Fruit fly (Drosophila melanogaster) whole organism, embryonic: ENCODE results near the gene dock.

Source experiments
- Bdp1 ChIP-seq: fragments of 200-800 bp; sonication (Bioruptor generic); optimal IDR thresholded peaks from 3 replicates; lab custom pipeline; 2016; ENCODE audit warnings: missing biosample characterization, missing genetic modification characterization
- CG10147 ChIP-seq: fragments of 200-800 bp; sonication (Bioruptor generic); optimal IDR thresholded peaks from 2 replicates; lab custom pipeline; 2019; ENCODE audit warnings: missing biosample characterization, mild to moderate bottlenecking, missing genetic modification characterization, moderate library complexity
- CG10209 ChIP-seq: fragments of 200-800 bp; sonication (Bioruptor generic); optimal IDR thresholded peaks from 3 replicates; lab custom pipeline; 2017; ENCODE audit warnings: missing biosample characterization, mild to moderate bottlenecking, missing genetic modification characterization, missing genetic modification reagents
- CG11504 ChIP-seq: fragments of 200-800 bp; sonication (Bioruptor generic); optimal IDR thresholded peaks from 3 replicates; lab custom pipeline; 2019; ENCODE audit warnings: missing biosample characterization, mild to moderate bottlenecking, missing genetic modification characterization, moderate library complexity
- CG11696 ChIP-seq: fragments of 200-800 bp; sonication (Bioruptor generic); IDR thresholded peaks from 2 replicates; pipeline ENCODE4 v1.3.6; 2022; ENCODE audit warnings: missing biosample characterization, missing genetic modification characterization
- CG12104 ChIP-seq: fragments of 200-800 bp; sonication (Bioruptor generic); optimal IDR thresholded peaks from 3 replicates; lab custom pipeline; 2016; ENCODE audit warnings: missing biosample characterization, missing genetic modification characterization
- CG12299 ChIP-seq: fragments of 200-800 bp; sonication (Bioruptor generic); optimal IDR thresholded peaks from 2 replicates; lab custom pipeline; 2018; ENCODE audit warnings: missing biosample characterization, mild to moderate bottlenecking, missing genetic modification characterization
- CG13287 ChIP-seq: fragments of 200-800 bp; sonication (Bioruptor generic); IDR thresholded peaks from 2 replicates; pipeline ENCODE4 v1.3.6; 2022; ENCODE audit warnings: missing biosample characterization, missing genetic modification characterization; ENCODE audit not compliant: partially characterized antibody
- CG14050 ChIP-seq: fragments of 200-800 bp; sonication (Bioruptor generic); IDR thresholded peaks from 3 replicates; pipeline ENCODE4 v1.3.6; 2022; ENCODE audit warnings: missing biosample characterization, missing genetic modification characterization
- CG1647 ChIP-seq: fragments of 200-800 bp; sonication (Bioruptor generic); optimal IDR thresholded peaks from 3 replicates; lab custom pipeline; 2016; ENCODE audit warnings: missing biosample characterization, missing genetic modification characterization
- CG17186 ChIP-seq: fragments of 200-800 bp; sonication (Bioruptor generic); optimal IDR thresholded peaks from 3 replicates; lab custom pipeline; 2017; ENCODE audit warnings: missing biosample characterization, missing genetic modification reagents, missing genetic modification characterization
- CG17359 ChIP-seq: fragments of 200-800 bp; sonication (Bioruptor generic); optimal IDR thresholded peaks from 3 replicates; lab custom pipeline; 2018; ENCODE audit warnings: missing biosample characterization, mild to moderate bottlenecking, missing genetic modification characterization, moderate library complexity
- CG2199 ChIP-seq: fragments of 200-800 bp; sonication (Bioruptor generic); IDR thresholded peaks from 3 replicates; pipeline ENCODE4 v1.3.6; 2022; ENCODE audit warnings: missing biosample characterization, missing genetic modification characterization
- CG2875 ChIP-seq: fragments of 200-800 bp; sonication (Bioruptor generic); optimal IDR thresholded peaks from 2 replicates; lab custom pipeline; 2017; ENCODE audit warnings: missing biosample characterization, mild to moderate bottlenecking, missing genetic modification characterization, missing genetic modification reagents
- CG34224 ChIP-seq: fragments of 200-800 bp; sonication (Bioruptor generic); IDR thresholded peaks from 3 replicates; pipeline ENCODE4 v1.3.6; 2022; ENCODE audit warnings: missing biosample characterization, missing genetic modification characterization; ENCODE audit not compliant: partially characterized antibody
- CG3995 ChIP-seq: fragments of 200-800 bp; sonication (Bioruptor generic); optimal IDR thresholded peaks from 3 replicates; lab custom pipeline; 2016; ENCODE audit warnings: missing biosample characterization, missing genetic modification characterization
- CG4854 ChIP-seq: fragments of 200-800 bp; sonication (Bioruptor generic); optimal IDR thresholded peaks from 2 replicates; lab custom pipeline; 2016; ENCODE audit warnings: missing biosample characterization, missing genetic modification characterization, inconsistent platforms
- CG7556 ChIP-seq: fragments of 200-800 bp; sonication (Bioruptor generic); optimal IDR thresholded peaks from 2 replicates; lab custom pipeline; 2017; ENCODE audit warnings: missing biosample characterization, mild to moderate bottlenecking, missing genetic modification characterization
- CG9797 ChIP-seq: fragments of 200-800 bp; sonication (Bioruptor generic); optimal IDR thresholded peaks from 3 replicates; lab custom pipeline; 2018; ENCODE audit warnings: missing biosample characterization, mild to moderate bottlenecking, missing genetic modification characterization
- CrebB ChIP-seq: fragments of 200-800 bp; sonication (Bioruptor generic); optimal IDR thresholded peaks from 3 replicates; lab custom pipeline; 2018; ENCODE audit warnings: missing biosample characterization, mild to moderate bottlenecking, missing genetic modification characterization
- Dek ChIP-seq: fragments of 200-800 bp; sonication (Bioruptor generic); optimal IDR thresholded peaks from 3 replicates; lab custom pipeline; 2019; ENCODE audit warnings: missing biosample characterization, mild to moderate bottlenecking, missing genetic modification characterization, moderate library complexity
- Dfd ChIP-seq, 2 experiments: fragments of >200 bp; optimal IDR thresholded peaks; 2 replicates each; lab custom pipeline; 2017; ENCODE audit warnings: missing biosample characterization in 2 of 2, missing genetic modification characterization in 2 of 2
- Gsc ChIP-seq: fragments of 200-800 bp; sonication (Bioruptor generic); IDR thresholded peaks from 2 replicates; pipeline ENCODE4 v1.3.6; 2022; ENCODE audit warnings: missing biosample characterization, missing genetic modification characterization
- Hmx ChIP-seq: fragments of 200-800 bp; sonication (Bioruptor generic); optimal IDR thresholded peaks from 2 replicates; lab custom pipeline; 2016; ENCODE audit warnings: missing biosample characterization, missing genetic modification characterization
- Hr51 ChIP-seq, 2 experiments: fragments of 200-800 bp; sonication (Bioruptor generic); optimal IDR thresholded peaks; 2 replicates in 1 of 2; 3 replicates in 1 of 2; lab custom pipeline; 2016 to 2018; ENCODE audit warnings: missing biosample characterization in 2 of 2, missing genetic modification characterization in 2 of 2, mild to moderate bottlenecking in 1 of 2, moderate library complexity in 1 of 2
- Med ChIP-seq: fragments of 200-800 bp; sonication (Bioruptor generic); peaks from one replicate; lab custom pipeline; 2016; ENCODE audit warnings: missing biosample characterization, missing genetic modification characterization, mild to moderate bottlenecking, inconsistent platforms, moderate library complexity
- Nf-YC ChIP-seq: fragments of 200-800 bp; optimal IDR thresholded peaks from 3 replicates; lab custom pipeline; 2019; ENCODE audit warnings: missing biosample characterization, mild to moderate bottlenecking, missing genetic modification characterization, moderate library complexity
- Poxn ChIP-seq: fragments of 200-800 bp; sonication (Bioruptor generic); IDR thresholded peaks from 2 replicates; pipeline ENCODE4 v1.3.6; 2022; ENCODE audit warnings: missing biosample characterization, missing genetic modification characterization
- Sox100B ChIP-seq: fragments of 200-800 bp; sonication (Bioruptor generic); optimal IDR thresholded peaks from 3 replicates; lab custom pipeline; 2018; ENCODE audit warnings: missing biosample characterization, mild to moderate bottlenecking, missing genetic modification characterization
- Taf1 ChIP-seq: fragments of 200-800 bp; sonication (Bioruptor generic); IDR thresholded peaks from 2 replicates; pipeline ENCODE4 v1.3.6; 2022; ENCODE audit warnings: missing biosample characterization, missing genetic modification characterization
- bab2 ChIP-seq: fragments of 200-800 bp; sonication (Bioruptor generic); optimal IDR thresholded peaks from 2 replicates; lab custom pipeline; 2016; ENCODE audit warnings: missing biosample characterization, missing genetic modification characterization
- bsh ChIP-seq, 2 experiments: fragments of 200-800 bp; sonication (Bioruptor generic); optimal IDR thresholded peaks; 2 replicates each; lab custom pipeline; 2017 to 2018; ENCODE audit warnings: mild to moderate bottlenecking in 2 of 2, missing biosample characterization in 2 of 2, missing genetic modification characterization in 2 of 2, moderate library complexity in 1 of 2
- cg ChIP-seq: fragments of 200-800 bp; sonication (Bioruptor generic); optimal IDR thresholded peaks from 3 replicates; lab custom pipeline; 2019; ENCODE audit warnings: missing biosample characterization, mild to moderate bottlenecking, missing genetic modification characterization, moderate library complexity
- chm ChIP-seq: fragments of 200-800 bp; sonication (Bioruptor generic); IDR thresholded peaks from 2 replicates; pipeline ENCODE4 v1.3.6; 2022; ENCODE audit warnings: missing biosample characterization, missing genetic modification characterization
- fd102C ChIP-seq: fragments of 200-800 bp; sonication (Bioruptor generic); optimal IDR thresholded peaks from 2 replicates; lab custom pipeline; 2018; ENCODE audit warnings: missing biosample characterization, mild to moderate bottlenecking, missing genetic modification characterization, moderate library complexity
- gce ChIP-seq: fragments of 200-800 bp; sonication (Bioruptor generic); IDR thresholded peaks from 3 replicates; pipeline ENCODE4 v1.3.6; 2022; ENCODE audit warnings: missing biosample characterization, missing genetic modification characterization
- ind ChIP-seq: fragments of 200-800 bp; sonication (Bioruptor generic); optimal IDR thresholded peaks from 3 replicates; lab custom pipeline; 2016; ENCODE audit warnings: missing biosample characterization, missing genetic modification characterization
- lab ChIP-seq: fragments of 200-800 bp; sonication (Bioruptor generic); optimal IDR thresholded peaks from 3 replicates; lab custom pipeline; 2017; ENCODE audit warnings: missing biosample characterization, missing genetic modification characterization, mild to moderate bottlenecking, moderate library complexity, missing genetic modification reagents
- lmd ChIP-seq: fragments of 200-800 bp; sonication (Bioruptor generic); IDR thresholded peaks from 2 replicates; pipeline ENCODE4 v1.3.6; 2022; ENCODE audit warnings: missing biosample characterization, missing genetic modification characterization
- nmo ChIP-seq: fragments of 200-800 bp; sonication (Bioruptor generic); optimal IDR thresholded peaks from 2 replicates; lab custom pipeline; 2018; ENCODE audit warnings: missing biosample characterization, mild to moderate bottlenecking, missing genetic modification characterization, moderate library complexity
- onecut ChIP-seq: fragments of 200-800 bp; sonication (Bioruptor generic); IDR thresholded peaks from 2 replicates; pipeline ENCODE4 v1.3.6; 2022; ENCODE audit warnings: missing biosample characterization, missing genetic modification characterization
- p53 ChIP-seq: fragments of 200-800 bp; sonication (Bioruptor generic); optimal IDR thresholded peaks from 2 replicates; lab custom pipeline; 2016; ENCODE audit warnings: missing biosample characterization, missing genetic modification characterization
- pan ChIP-seq, 4 experiments: fragments of >200 bp in 3 of 4; fragments of 200-800 bp in 1 of 4; sonication (Bioruptor generic) in 1 of 4; optimal IDR thresholded peaks in 3 of 4; IDR thresholded peaks in 1 of 4; 2 replicates each; pipeline versions ENCODE4 v1.3.6 to Lab custom; 2017 to 2022; ENCODE audit warnings: missing biosample characterization in 2 of 4, missing genetic modification characterization in 2 of 4, mixed read lengths in 1 of 4
- pb ChIP-seq: fragments of 200-800 bp; sonication (Bioruptor generic); optimal IDR thresholded peaks from 3 replicates; lab custom pipeline; 2016; ENCODE audit warnings: missing biosample characterization, missing genetic modification characterization
- pros ChIP-seq: fragments of 200-800 bp; sonication (Bioruptor generic); optimal IDR thresholded peaks from 3 replicates; lab custom pipeline; 2019; ENCODE audit warnings: missing biosample characterization, mild to moderate bottlenecking, missing genetic modification characterization, moderate library complexity
- pum ChIP-seq: fragments of 200-800 bp; sonication (Bioruptor generic); optimal IDR thresholded peaks from 2 replicates; lab custom pipeline; 2016; ENCODE audit warnings: missing biosample characterization, missing genetic modification characterization
- sc ChIP-seq, 3 experiments: fragments of >200 bp in 2 of 3; fragments of 200-800 bp in 1 of 3; sonication (Bioruptor generic) in 1 of 3; optimal IDR thresholded peaks; 2 replicates in 2 of 3; 3 replicates in 1 of 3; lab custom pipeline; 2017; ENCODE audit warnings: mild to moderate bottlenecking in 1 of 3, missing biosample characterization in 1 of 3, missing genetic modification characterization in 1 of 3, missing genetic modification reagents in 1 of 3
- ssp ChIP-seq: fragments of 200-800 bp; sonication (Bioruptor generic); IDR thresholded peaks from 2 replicates; pipeline ENCODE4 v1.3.6; 2022; ENCODE audit warnings: missing biosample characterization, missing genetic modification characterization

The dock gene

DNA sequence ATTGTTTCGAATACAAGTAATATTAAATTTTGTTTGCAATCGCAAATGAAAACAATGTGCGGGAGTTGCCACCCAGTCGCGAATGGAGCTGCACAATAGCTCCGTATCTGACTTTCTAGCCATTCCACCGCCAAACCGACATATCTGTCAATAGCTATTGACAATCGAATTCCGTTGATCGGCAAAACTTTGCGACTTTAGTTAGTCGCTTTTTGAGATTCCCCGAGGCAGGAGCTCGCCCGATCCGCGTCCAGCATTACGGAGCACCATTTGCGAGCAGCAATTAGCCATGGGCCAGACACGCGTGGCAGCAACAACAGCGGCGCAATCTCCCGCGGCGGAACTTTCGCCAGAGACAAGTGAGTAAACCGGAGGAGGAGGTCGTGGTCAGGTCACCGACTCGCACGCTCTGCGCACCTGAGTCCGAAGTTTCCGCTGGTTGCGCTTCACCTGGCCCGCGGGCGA lies 26.9 kb downstream of the dock start, which contains the start of the genes CG4291 and kraken (continued):
- TF ChIP-seq Sox100B (GFP tag; lab: Kevin White, UChicago) = no peak
- peak; percentile 30 for TF ChIP-seq CG10209 (GFP tag; lab: Kevin White, UChicago)
- no peak for TF ChIP-seq Dfd (GFP tag; optimal IDR thresholded peaks at IDR 0.05; lab: Kevin White, UChicago)
- TF ChIP-seq CG3995 (GFP tag; lab: Kevin White, UChicago) = no peak
- TF ChIP-seq cg (GFP tag; lab: Kevin White, UChicago) = no peak
- TF ChIP-seq chm (GFP tag; lab: Robert Waterston, UW) = peak; percentile 67
- peak; percentile 40 for TF ChIP-seq nmo (GFP tag; lab: Kevin White, UChicago)
- TF ChIP-seq gce = no peak; the same call in 2 of the 3 replicates
- TF ChIP-seq pan (optimal IDR thresholded peaks at IDR 0.05; lab: Kevin White, UChicago) = no peak
- peak in 1 of 2 experiments; percentile 46 for TF ChIP-seq pan (GFP tag; optimal IDR thresholded peaks at IDR 0.05 in 1 of 2, IDR thresholded peaks at IDR 0.05 in 1 of 2)
- no peak for TF ChIP-seq Poxn (GFP tag; lab: Robert Waterston, UW)
- TF ChIP-seq bsh (GFP tag; optimal IDR thresholded peaks at IDR 0.05; lab: Kevin White, UChicago) = peak in 1 of 2 experiments; percentile 41
- TF ChIP-seq p53 (GFP tag; lab: Kevin White, UChicago) = peak; percentile 52
- peak; percentile 30 for TF ChIP-seq CG7556 (GFP tag; lab: Kevin White, UChicago)
- no peak for TF ChIP-seq pb
- peak; percentile 64 for TF ChIP-seq CG13287 (GFP tag; lab: Robert Waterston, UW)
- TF ChIP-seq ssp (GFP tag; lab: Robert Waterston, UW) = peak; percentile 31; the same call in 1 of the 2 replicates
- peak; percentile 42; the same call in 2 of the 3 replicates for TF ChIP-seq CG14050 (GFP tag; lab: Robert Waterston, UW)
- no peak for TF ChIP-seq Gsc (GFP tag; lab: Robert Waterston, UW)
- peak; percentile 62 for TF ChIP-seq CG17186 (GFP tag; lab: Kevin White, UChicago)
- no peak for TF ChIP-seq CG2875 (GFP tag; lab: Kevin White, UChicago)
- 0 out of 2 replicates have a peak, but pooled peaks have one; percentile 7 for TF ChIP-seq Taf1
- TF ChIP-seq pum (GFP tag; lab: Kevin White, UChicago) = peak; percentile 43
- no peak for TF ChIP-seq pros (GFP tag; lab: Kevin White, UChicago)
- TF ChIP-seq CG11504 = peak; percentile 50
- TF ChIP-seq onecut (GFP tag; lab: Robert Waterston, UW) = peak; percentile 68; the same call in 1 of the 2 replicates
- TF ChIP-seq lab = peak; percentile 79
- TF ChIP-seq CG12104 = no peak
- TF ChIP-seq ind = peak; percentile 70
- TF ChIP-seq sc (optimal IDR thresholded peaks at IDR 0.05; lab: Kevin White, UChicago) = no peak
- TF ChIP-seq sc (GFP tag; optimal IDR thresholded peaks at IDR 0.05; lab: Kevin White, UChicago) = no peak
- peak; percentile 10 to 12 for TF ChIP-seq Hr51 (GFP tag; optimal IDR thresholded peaks at IDR 0.05; lab: Kevin White, UChicago)
- TF ChIP-seq CrebB (tag; lab: Kevin White, UChicago) = peak; percentile 82
- TF ChIP-seq CG11696 = no peak
- no peak for TF ChIP-seq Hmx (GFP tag; lab: Kevin White, UChicago)
- peak; percentile 44 for TF ChIP-seq Dek (tag; lab: Kevin White, UChicago)
- TF ChIP-seq CG10147 (GFP tag; lab: Kevin White, UChicago) = peak; percentile 32
- peak; percentile 11 for TF ChIP-seq Bdp1 (GFP tag; lab: Kevin White, UChicago)
- no peak for TF ChIP-seq fd102C
- TF ChIP-seq CG9797 = peak; percentile 33
- no peak for TF ChIP-seq CG12299 (tag; lab: Kevin White, UChicago)
- no peak for TF ChIP-seq CG4854 (GFP tag; lab: Kevin White, UChicago)
- TF ChIP-seq Med (GFP tag; lab: Kevin White, UChicago) = peak; percentile 95
- no peak for TF ChIP-seq CG1647 (GFP tag; lab: Kevin White, UChicago)
- peak; percentile 61 for TF ChIP-seq Nf-YC (tag; lab: Kevin White, UChicago)
- peak; percentile 57; the same call in 1 of the 3 replicates for TF ChIP-seq CG2199
- peak; percentile 53; the same call in 1 of the 2 replicates for TF ChIP-seq lmd (GFP tag; lab: Robert Waterston, UW)
- TF ChIP-seq CG17359 = peak; percentile 24
- 0 out of 3 replicates have a peak, but pooled peaks have one; percentile 41 for TF ChIP-seq CG34224 (GFP tag; lab: Robert Waterston, UW)
- TF ChIP-seq bab2 (GFP tag; lab: Kevin White, UChicago) = peak; percentile 39
